Worm (Caenorhabditis elegans) whole organism, L2 larva: ENCODE results near the gene C49H3.4.

Experiments used
- C34F6.9 ChIP-seq: fragments of 150-350 bp; optimal IDR thresholded peaks from 2 replicates; lab custom pipeline; 2014; ENCODE audit warnings: missing biosample characterization, missing genetic modification characterization
- R02D3.7 ChIP-seq: fragments of 150-350 bp; optimal IDR thresholded peaks from 2 replicates; lab custom pipeline; 2014; ENCODE audit warnings: missing biosample characterization, missing genetic modification characterization
- Y55F3AM.14 ChIP-seq: fragments of 200-800 bp; sonication (Bioruptor generic); optimal IDR thresholded peaks from 2 replicates; lab custom pipeline; 2018; ENCODE audit warnings: mild to moderate bottlenecking, missing genetic modification characterization, missing compliant biosample characterization
- ZK546.5 ChIP-seq: sonication (generic microtip); optimal IDR thresholded peaks from 2 replicates; lab custom pipeline; 2017; ENCODE audit warnings: missing biosample characterization, missing genetic modification characterization
- alr-1 ChIP-seq: fragments of 150-350 bp; optimal IDR thresholded peaks from 2 replicates; lab custom pipeline; 2014; ENCODE audit warnings: missing biosample characterization, missing genetic modification characterization
- aly-2 ChIP-seq: fragments of 150-350 bp; optimal IDR thresholded peaks from 2 replicates; lab custom pipeline; 2014; ENCODE audit warnings: missing biosample characterization, missing genetic modification characterization
- ama-1 ChIP-seq: fragments of 150-350 bp; optimal IDR thresholded peaks from 2 replicates; lab custom pipeline; 2018; ENCODE audit warnings: inconsistent platforms
- blmp-1 ChIP-seq: sonication (generic microtip); optimal IDR thresholded peaks from 2 replicates; lab custom pipeline; 2017; ENCODE audit warnings: missing genetic modification characterization, mild to moderate bottlenecking, missing compliant biosample characterization, antibody characterized with exemption, moderate library complexity; ENCODE audit not compliant: insufficient read depth
- ceh-16 ChIP-seq: fragments of 150-350 bp; optimal IDR thresholded peaks from 2 replicates; lab custom pipeline; 2014; ENCODE audit warnings: missing biosample characterization, missing genetic modification characterization
- crh-2 ChIP-seq: sonication (generic microtip); optimal IDR thresholded peaks from 2 replicates; lab custom pipeline; 2017; ENCODE audit warnings: missing biosample characterization, missing genetic modification characterization
- dmd-4 ChIP-seq: sonication (generic microtip); optimal IDR thresholded peaks from 2 replicates; lab custom pipeline; 2017; ENCODE audit warnings: missing biosample characterization, missing genetic modification characterization
- egl-27 ChIP-seq: sonication (generic microtip); optimal IDR thresholded peaks from 3 replicates; lab custom pipeline; 2017; ENCODE audit warnings: missing biosample characterization, missing genetic modification reagents, missing genetic modification characterization
- elt-3 ChIP-seq: sonication (generic microtip); optimal IDR thresholded peaks from 2 replicates; lab custom pipeline; 2017; ENCODE audit warnings: missing biosample characterization, missing genetic modification characterization
- fos-1 ChIP-seq: fragments of 150-350 bp; optimal IDR thresholded peaks from 2 replicates; lab custom pipeline; 2014; ENCODE audit warnings: missing biosample characterization, missing genetic modification characterization
- lin-11 ChIP-seq: fragments of 150-350 bp; sonication (generic microtip); optimal IDR thresholded peaks from 2 replicates; lab custom pipeline; 2014; ENCODE audit warnings: missing biosample characterization, missing genetic modification characterization, inconsistent platforms, mixed read lengths
- lin-13 ChIP-seq: fragments of 150-350 bp; optimal IDR thresholded peaks from 2 replicates; lab custom pipeline; 2014; ENCODE audit warnings: missing biosample characterization, missing genetic modification reagents, missing genetic modification characterization
- lin-39 ChIP-seq: fragments of 150-350 bp; optimal IDR thresholded peaks from 2 replicates; lab custom pipeline; 2014; ENCODE audit warnings: missing biosample characterization, missing genetic modification reagents, missing genetic modification characterization
- lsy-2 ChIP-seq, 2 experiments: fragments of 150-350 bp in 1 of 2; sonication (generic microtip) in 1 of 2; optimal IDR thresholded peaks; 2 replicates each; lab custom pipeline; 2014 to 2017; ENCODE audit warnings: missing biosample characterization in 2 of 2, missing genetic modification characterization in 2 of 2
- mab-5 ChIP-seq: fragments of 150-350 bp; optimal IDR thresholded peaks from 2 replicates; lab custom pipeline; 2014; ENCODE audit warnings: missing biosample characterization, missing genetic modification characterization
- mbf-1 ChIP-seq: sonication (generic microtip); optimal IDR thresholded peaks from 2 replicates; lab custom pipeline; 2017; ENCODE audit warnings: missing biosample characterization, missing genetic modification characterization
- mdl-1 ChIP-seq, 2 experiments: fragments of 150-350 bp in 1 of 2; sonication (generic microtip) in 1 of 2; optimal IDR thresholded peaks; 2 replicates each; lab custom pipeline; 2017; ENCODE audit warnings: missing biosample characterization in 2 of 2, missing genetic modification characterization in 2 of 2
- nhr-10 ChIP-seq: sonication (generic microtip); optimal IDR thresholded peaks from 2 replicates; lab custom pipeline; 2017; ENCODE audit warnings: missing biosample characterization, missing genetic modification characterization
- nhr-11 ChIP-seq: fragments of 150-350 bp; optimal IDR thresholded peaks from 2 replicates; lab custom pipeline; 2014; ENCODE audit warnings: missing biosample characterization, missing genetic modification characterization
- nhr-12 ChIP-seq: fragments of 150-350 bp; optimal IDR thresholded peaks from 2 replicates; lab custom pipeline; 2014; ENCODE audit warnings: missing biosample characterization, missing genetic modification characterization
- nhr-129 ChIP-seq: fragments of 150-350 bp; optimal IDR thresholded peaks from 2 replicates; lab custom pipeline; 2014; ENCODE audit warnings: missing biosample characterization, missing genetic modification characterization
- nhr-21 ChIP-seq: fragments of 150-350 bp; optimal IDR thresholded peaks from 2 replicates; lab custom pipeline; 2014; ENCODE audit warnings: missing biosample characterization, missing genetic modification characterization
- nhr-237 ChIP-seq: fragments of 150-350 bp; optimal IDR thresholded peaks from 2 replicates; lab custom pipeline; 2014; ENCODE audit warnings: missing biosample characterization, missing genetic modification characterization
- nhr-25 ChIP-seq: fragments of 150-350 bp; sonication (generic microtip); optimal IDR thresholded peaks from 3 replicates; lab custom pipeline; 2014; ENCODE audit warnings: missing biosample characterization, missing genetic modification characterization
- nhr-6 ChIP-seq: fragments of 150-350 bp; optimal IDR thresholded peaks from 2 replicates; lab custom pipeline; 2014; ENCODE audit warnings: missing biosample characterization, missing genetic modification characterization
- peb-1 ChIP-seq: fragments of 150-350 bp; optimal IDR thresholded peaks from 2 replicates; lab custom pipeline; 2014; ENCODE audit warnings: missing biosample characterization, missing genetic modification characterization
- sem-4 ChIP-seq: fragments of 150-350 bp; optimal IDR thresholded peaks from 2 replicates; lab custom pipeline; 2014; ENCODE audit warnings: missing biosample characterization, missing genetic modification reagents, missing genetic modification characterization
- skn-1 ChIP-seq: sonication (generic microtip); optimal IDR thresholded peaks from 2 replicates; lab custom pipeline; 2017; ENCODE audit warnings: missing biosample characterization, missing genetic modification characterization
- sma-3 ChIP-seq: sonication (generic microtip); optimal IDR thresholded peaks from 2 replicates; lab custom pipeline; 2016; ENCODE audit warnings: missing genetic modification reagents, missing genetic modification characterization, missing compliant biosample characterization
- sma-9 ChIP-seq, 2 experiments: fragments of 150-350 bp in 1 of 2; sonication (generic microtip) in 1 of 2; optimal IDR thresholded peaks; 2 replicates each; lab custom pipeline; 2014 to 2016; ENCODE audit warnings: missing genetic modification characterization in 2 of 2, mild to moderate bottlenecking in 1 of 2, missing biosample characterization in 1 of 2, missing compliant biosample characterization in 1 of 2, missing genetic modification reagents in 1 of 2, moderate library complexity in 1 of 2
- unc-39 ChIP-seq: fragments of 150-350 bp; optimal IDR thresholded peaks from 2 replicates; lab custom pipeline; 2014; ENCODE audit warnings: missing biosample characterization, missing genetic modification characterization
- unc-55 ChIP-seq: fragments of 150-350 bp; sonication (generic microtip); optimal IDR thresholded peaks from 3 replicates; lab custom pipeline; 2014; ENCODE audit warnings: missing biosample characterization, missing genetic modification reagents, missing genetic modification characterization
- unc-62 ChIP-seq: fragments of 150-350 bp; optimal IDR thresholded peaks from 2 replicates; lab custom pipeline; 2014; ENCODE audit warnings: missing biosample characterization, missing genetic modification reagents, missing genetic modification characterization
- zag-1 ChIP-seq: fragments of 150-350 bp; optimal IDR thresholded peaks from 2 replicates; lab custom pipeline; 2014; ENCODE audit warnings: missing biosample characterization, missing genetic modification characterization
- ztf-1 ChIP-seq: fragments of 200-800 bp; sonication (Bioruptor generic); conservative IDR thresholded peaks from 2 replicates; pipeline ENCODE4 v1.3.6; 2022; ENCODE audit warnings: missing genetic modification characterization, missing compliant biosample characterization
- ztf-11 ChIP-seq: sonication (generic microtip); optimal IDR thresholded peaks from 2 replicates; lab custom pipeline; 2017; ENCODE audit warnings: missing biosample characterization, missing genetic modification characterization
- ztf-4 ChIP-seq: fragments of 150-350 bp; optimal IDR thresholded peaks from 2 replicates; lab custom pipeline; 2014; ENCODE audit warnings: missing biosample characterization, missing genetic modification characterization

The C49H3.4 gene

DNA sequence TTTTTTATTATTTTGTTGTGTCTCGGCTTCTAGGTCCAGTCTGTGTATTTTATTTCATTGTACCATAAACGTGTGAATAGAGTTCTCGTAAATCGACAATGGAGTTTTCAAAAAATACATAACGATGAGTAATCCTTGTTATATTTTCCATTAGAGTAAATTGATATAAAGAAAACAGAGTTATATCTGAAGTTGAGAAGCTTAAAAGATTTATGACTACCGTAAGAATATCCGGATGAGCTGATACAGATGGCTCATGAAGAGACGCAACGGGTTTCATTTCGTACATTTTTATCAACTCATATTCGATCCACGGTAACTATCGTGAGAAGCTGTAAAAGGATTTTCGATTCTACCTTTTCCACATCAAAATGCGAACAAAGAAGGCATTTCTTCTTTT, 12.8 kb downstream of the C49H3.4 start, which contains the start of gene gcy-8:
Gene gcy-8, plus strand, starts transcription at position 301 of the 400 bp plus-strand sequence.
- no peak for TF ChIP-seq sma-9 (GFP tag; optimal IDR thresholded peaks at IDR 0.05; lab: Kevin White, UChicago)
- TF ChIP-seq sma-9 (tag; optimal IDR thresholded peaks at IDR 0.05; lab: Kevin White, UChicago): no peak
- TF ChIP-seq nhr-10 (tag; lab: Kevin White, UChicago): no peak
- TF ChIP-seq C34F6.9: no peak
- no peak for TF ChIP-seq peb-1 (tag; lab: Kevin White, UChicago)
- TF ChIP-seq ztf-11 (tag; lab: Kevin White, UChicago): no peak
- no peak for TF ChIP-seq nhr-237 (tag; lab: Kevin White, UChicago)
- no peak for TF ChIP-seq ztf-4
- no peak for TF ChIP-seq R02D3.7 (tag; lab: Kevin White, UChicago)
- TF ChIP-seq egl-27 (tag; lab: Kevin White, UChicago): no peak
- no peak for TF ChIP-seq Y55F3AM.14
- no peak for TF ChIP-seq lin-39 (tag; lab: Kevin White, UChicago)
- TF ChIP-seq nhr-6 (tag; lab: Kevin White, UChicago): no peak
- no peak for TF ChIP-seq mbf-1
- TF ChIP-seq blmp-1 (tag; lab: Kevin White, UChicago): no peak
- TF ChIP-seq, all 48 proteins: peak for 0

DNA sequence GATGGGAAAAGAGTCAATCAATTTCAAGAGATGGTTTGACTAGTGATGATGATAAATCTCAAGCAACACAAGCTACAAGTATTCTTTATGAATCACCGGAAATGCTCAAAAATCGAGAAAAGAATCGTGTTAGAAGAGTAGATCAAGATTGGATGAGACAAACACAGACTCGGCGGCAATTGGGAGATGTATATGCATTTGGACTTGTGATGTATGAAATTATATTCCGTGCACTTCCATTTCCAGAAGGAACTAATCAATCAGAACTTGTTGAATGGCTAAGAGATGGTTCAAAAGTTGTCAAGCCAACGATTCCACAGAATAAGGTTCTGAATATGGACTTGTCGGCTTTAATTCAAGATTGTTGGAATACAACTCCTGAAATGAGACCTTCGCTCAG, 16.8 kb downstream of the C49H3.4 start:
- TF ChIP-seq lin-11 (tag; lab: Kevin White, UChicago): no peak
- TF ChIP-seq nhr-25: no peak
- TF ChIP-seq skn-1: no peak
- TF ChIP-seq lin-13: no peak
- TF ChIP-seq nhr-21: no peak
- no peak for TF ChIP-seq ztf-1 (GFP tag; lab: Robert Waterston, UW)
- no peak for TF ChIP-seq peb-1 (tag; lab: Kevin White, UChicago)
- no peak for TF ChIP-seq dmd-4
- TF ChIP-seq egl-27 (tag; lab: Kevin White, UChicago): no peak
- TF ChIP-seq nhr-6 (tag; lab: Kevin White, UChicago): no peak
- no peak for TF ChIP-seq lsy-2 (tag; optimal IDR thresholded peaks at IDR 0.05; lab: Kevin White, UChicago)
- no peak for TF ChIP-seq blmp-1 (tag; lab: Kevin White, UChicago)
- no peak for TF ChIP-seq sma-9 (GFP tag; optimal IDR thresholded peaks at IDR 0.05; lab: Kevin White, UChicago)
- no peak for TF ChIP-seq sma-9 (tag; optimal IDR thresholded peaks at IDR 0.05; lab: Kevin White, UChicago)
- no peak for TF ChIP-seq crh-2 (tag; lab: Kevin White, UChicago)
- TF ChIP-seq fos-1 (tag; lab: Kevin White, UChicago): no peak
- no peak for TF ChIP-seq unc-39 (tag; lab: Kevin White, UChicago)
- TF ChIP-seq aly-2 (tag; lab: Kevin White, UChicago): no peak
- TF ChIP-seq sem-4: no peak
- no peak for TF ChIP-seq nhr-11 (tag; lab: Kevin White, UChicago)

DNA sequence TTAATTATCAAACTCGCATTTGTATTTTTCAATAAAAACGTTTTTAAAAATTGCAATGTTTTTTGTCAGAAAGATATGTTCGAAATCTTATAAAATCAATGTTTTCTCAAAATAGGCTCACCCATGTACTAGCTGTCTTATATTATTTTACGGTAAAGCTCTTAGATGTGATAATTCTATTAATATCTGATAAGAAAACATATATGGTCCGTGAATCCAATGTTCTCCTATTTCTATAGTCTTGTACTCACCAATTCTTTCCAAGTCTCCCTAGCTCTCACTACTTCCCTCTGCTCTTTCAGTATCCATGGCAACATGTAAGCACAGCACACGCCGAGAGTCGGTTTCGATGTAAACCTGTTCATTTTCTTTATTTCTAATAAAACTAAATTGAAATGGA, 18.6 kb downstream of the C49H3.4 start, which contains the start of gene bbs-2:
Gene bbs-2, plus strand, starts transcription at position 301 of the 400 bp plus-strand sequence.
- TF ChIP-seq sem-4: no peak
- TF ChIP-seq sma-3 (GFP tag; lab: Kevin White, UChicago): no peak
- no peak for TF ChIP-seq ZK546.5
- TF ChIP-seq unc-62 (GFP tag; lab: Kevin White, UChicago): no peak
- TF ChIP-seq lin-13: no peak
- no peak for TF ChIP-seq dmd-4
- no peak for TF ChIP-seq nhr-129 (tag; lab: Kevin White, UChicago)
- TF ChIP-seq peb-1 (tag; lab: Kevin White, UChicago): no peak

ce11 chrIV:7938834-7939233, 23.7 kb downstream of the C49H3.4 start, which contains the start of gene F20D12.7:
Gene F20D12.7, minus strand, starts transcription at chrIV:7938934.
- TF ChIP-seq R02D3.7 (tag; lab: Kevin White, UChicago): no peak
- no peak for TF ChIP-seq mdl-1 (tag; optimal IDR thresholded peaks at IDR 0.05; lab: Kevin White, UChicago)
- TF ChIP-seq nhr-6 (tag; lab: Kevin White, UChicago): no peak
- no peak for TF ChIP-seq dmd-4
- no peak for TF ChIP-seq C34F6.9

DNA sequence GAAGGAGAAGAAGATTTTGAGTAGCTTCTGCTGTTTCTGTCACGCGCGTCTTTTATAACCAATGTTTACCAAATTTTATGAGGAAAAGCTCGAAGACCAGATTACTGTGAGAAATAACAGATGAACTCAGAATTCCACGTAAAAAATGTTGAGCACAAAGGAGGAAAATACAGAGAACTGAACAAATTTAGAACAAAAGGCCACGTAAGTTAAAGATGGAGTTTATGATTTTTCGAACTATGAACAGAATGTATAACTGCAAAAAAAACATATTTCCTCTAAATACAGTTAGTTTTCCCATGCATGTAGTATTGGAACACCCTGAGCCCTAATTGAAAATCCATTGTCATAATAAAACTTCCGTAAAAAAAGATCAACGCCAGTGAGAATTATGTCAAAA, 25.8 kb downstream of the C49H3.4 start, which contains the start of gene exc-9:
Gene exc-9, minus strand, starts transcription at position 101 of the 400 bp plus-strand sequence.
- TF ChIP-seq elt-3 (tag; lab: Kevin White, UChicago) (no peak), Y55F3AM.14 (no peak), ceh-16 (tag; lab: Kevin White, UChicago) (no peak), ztf-11 (tag; lab: Kevin White, UChicago) (no peak), nhr-6 (tag; lab: Kevin White, UChicago) (no peak), ama-1 (no peak), sma-9 (GFP tag; optimal IDR thresholded peaks at IDR 0.05; lab: Kevin White, UChicago) (no peak), sma-9 (tag; optimal IDR thresholded peaks at IDR 0.05; lab: Kevin White, UChicago) (no peak), unc-39 (tag; lab: Kevin White, UChicago) (no peak), zag-1 (no peak), alr-1 (tag; lab: Kevin White, UChicago) (no peak), nhr-25 (no peak), ztf-4 (no peak), unc-62 (GFP tag; lab: Kevin White, UChicago) (no peak), lsy-2 (tag; optimal IDR thresholded peaks at IDR 0.05; lab: Kevin White, UChicago) (no peak), unc-55 (GFP tag; lab: Kevin White, UChicago) (no peak), nhr-21 (no peak), crh-2 (tag; lab: Kevin White, UChicago) (no peak), nhr-12 (tag; lab: Kevin White, UChicago) (no peak), mab-5 (tag; lab: Kevin White, UChicago) (no peak), mdl-1 (tag; optimal IDR thresholded peaks at IDR 0.05; lab: Kevin White, UChicago) (no peak)
- TF ChIP-seq, all 48 proteins: peak for 0
